Worm (Caenorhabditis elegans): Measurements from ENCODE around the gene Y71H2AM.14.
A peak's percentile ranks its signal among the peaks of the same experiment; 100 is the strongest.

Y71H2AM.14 gene

DNA sequence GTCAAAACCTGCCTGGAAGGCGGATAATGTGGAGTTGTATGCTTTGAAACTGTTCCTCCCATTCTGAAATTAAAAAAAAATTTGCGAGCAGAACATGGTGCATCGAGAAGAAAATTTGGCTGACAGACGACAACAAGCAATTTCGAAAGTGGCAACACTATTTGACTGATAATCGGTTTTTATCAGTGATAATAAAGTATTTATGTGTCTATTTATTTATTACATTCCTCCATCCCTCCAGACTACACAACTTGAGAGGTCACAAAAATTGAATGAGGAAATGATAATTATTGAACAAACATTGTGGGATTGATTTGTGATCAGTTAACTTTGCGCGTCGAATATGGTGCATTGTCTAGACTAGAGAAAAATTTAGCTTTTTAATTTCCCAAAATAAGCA, 7.0 kb downstream of the Y71H2AM.14 start, which contains the start of gene cest-25:
TSS of gene cest-25 (minus strand) at position 63 of the 400 bp plus-strand sequence.
- TF ChIP-seq F13H6.1 (tag; optimal IDR thresholded peaks at IDR 0.05), result peak; percentile 29
- TF ChIP-seq sma-9 (GFP tag; optimal IDR thresholded peaks at IDR 0.05), result peak; percentile 18
- no peak for TF ChIP-seq sma-9 (tag; optimal IDR thresholded peaks at IDR 0.05)
- TF ChIP-seq fos-1 (tag; optimal IDR thresholded peaks at IDR 0.05), result peak; percentile 89
- peak; percentile 52 for TF ChIP-seq crh-2 (tag; optimal IDR thresholded peaks at IDR 0.05)
- TF ChIP-seq nhr-237 (tag; optimal IDR thresholded peaks at IDR 0.05), result no peak

DNA sequence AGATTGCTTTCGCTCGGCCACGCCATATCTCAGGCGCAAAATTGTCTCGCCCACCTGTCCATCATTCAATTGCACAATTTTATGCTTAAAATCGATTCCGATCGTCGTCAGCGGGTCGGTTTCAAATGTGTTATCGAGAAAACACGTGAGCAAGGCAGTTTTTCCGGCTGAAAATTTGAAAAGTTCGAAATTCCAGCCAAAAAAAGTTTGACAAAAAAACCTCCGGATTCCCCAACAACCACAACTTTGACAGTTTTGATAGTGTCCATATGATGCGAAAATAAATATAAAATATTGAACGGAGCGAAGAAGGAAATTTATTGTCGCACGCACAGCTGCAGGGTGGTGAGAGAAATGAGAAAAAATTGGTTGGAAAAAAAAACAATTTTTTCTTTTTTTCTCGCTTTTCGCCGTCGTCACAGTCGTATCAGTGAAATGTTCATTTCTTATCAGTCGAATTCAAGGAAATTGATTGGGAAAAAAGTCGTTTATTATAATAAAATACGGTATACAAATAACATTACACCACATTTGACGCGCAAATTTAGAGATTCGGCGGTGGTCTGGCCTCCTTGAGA, 12.8 kb downstream of the Y71H2AM.14 start, which contains the start of gene Y71H2AM.12:
TSS of gene Y71H2AM.12 (minus strand) at position 486 of the 578 bp plus-strand sequence.
- TF ChIP-seq ceh-16 (tag; optimal IDR thresholded peaks at IDR 0.05) (no peak), sma-9 (GFP tag; optimal IDR thresholded peaks at IDR 0.05) (no peak), sma-9 (tag; optimal IDR thresholded peaks at IDR 0.05) (no peak), nhr-237 (tag; optimal IDR thresholded peaks at IDR 0.05) (no peak), unc-62 (GFP tag; optimal IDR thresholded peaks at IDR 0.05) (no peak), fos-1 (tag; optimal IDR thresholded peaks at IDR 0.05) (peak; percentile 45)

DNA sequence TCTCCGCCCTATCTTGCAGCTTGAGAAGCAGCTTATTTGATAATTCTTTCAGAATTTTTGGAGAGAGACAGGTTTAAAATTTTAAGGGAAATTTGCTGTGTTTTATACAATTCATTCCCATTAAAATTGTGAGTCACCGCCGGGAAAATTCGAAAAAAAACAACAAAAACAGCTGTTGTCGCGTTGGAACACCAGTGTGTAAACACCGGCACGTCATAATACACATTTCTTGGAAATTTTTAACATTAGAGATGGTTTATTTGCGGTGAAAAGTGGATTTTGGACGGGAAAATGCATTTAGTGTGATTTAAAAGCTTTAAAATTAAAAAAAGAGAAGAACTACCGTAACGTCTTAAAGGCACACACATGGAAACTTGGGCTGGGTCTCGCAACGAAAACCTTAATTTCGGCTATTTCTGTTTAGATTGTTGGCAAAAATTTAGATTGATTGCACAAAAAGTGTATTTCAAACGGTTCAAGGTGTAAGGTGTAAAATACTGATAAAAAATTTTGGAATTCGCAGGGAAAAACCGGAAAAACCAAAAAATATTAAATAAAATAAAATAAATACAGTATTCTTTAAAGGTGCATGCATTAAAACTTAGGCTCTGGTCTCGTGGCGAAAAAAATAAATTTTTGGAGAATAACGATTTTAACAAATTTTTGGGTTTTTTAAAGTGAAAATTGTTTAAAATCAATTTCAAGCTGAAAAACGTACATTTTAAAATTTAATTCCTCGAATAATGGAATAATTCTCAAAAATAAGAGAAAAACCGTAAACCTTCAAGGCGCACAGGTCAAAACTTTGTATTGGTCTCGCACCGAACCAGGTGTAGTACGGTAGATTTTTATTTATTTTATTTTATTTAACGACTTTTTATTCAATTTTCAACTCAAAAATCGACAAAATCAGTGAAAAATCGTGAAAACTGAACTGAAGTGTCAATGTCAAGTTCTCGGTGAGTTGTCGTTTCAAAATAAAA, 20.9 kb downstream of the Y71H2AM.14 start, which contains the start of gene cosa-1:
TSS of gene cosa-1 (plus strand) at position 896 of the 983 bp plus-strand sequence.
- TF ChIP-seq ceh-82 (tag; optimal IDR thresholded peaks at IDR 0.05), result no peak
- no peak for TF ChIP-seq nhr-237 (tag; optimal IDR thresholded peaks at IDR 0.05)
- no peak for TF ChIP-seq mbf-1 (tag; optimal IDR thresholded peaks at IDR 0.05)
- TF ChIP-seq nhr-10 (tag; optimal IDR thresholded peaks at IDR 0.05), result no peak
- no peak for TF ChIP-seq nhr-25 (tag; optimal IDR thresholded peaks at IDR 0.05)
- TF ChIP-seq nhr-21 (tag; optimal IDR thresholded peaks at IDR 0.05), result no peak
- TF ChIP-seq F13H6.1 (tag; optimal IDR thresholded peaks at IDR 0.05), result no peak
- TF ChIP-seq fos-1 (tag; optimal IDR thresholded peaks at IDR 0.05), result peak; percentile 8
- TF ChIP-seq lsy-2 (tag; optimal IDR thresholded peaks at IDR 0.05), result peak in 1 of 2 experiments; percentile 17
- no peak for TF ChIP-seq sma-3 (GFP tag; optimal IDR thresholded peaks at IDR 0.05)
- TF ChIP-seq unc-55 (GFP tag; optimal IDR thresholded peaks at IDR 0.05), result peak; percentile 2

DNA sequence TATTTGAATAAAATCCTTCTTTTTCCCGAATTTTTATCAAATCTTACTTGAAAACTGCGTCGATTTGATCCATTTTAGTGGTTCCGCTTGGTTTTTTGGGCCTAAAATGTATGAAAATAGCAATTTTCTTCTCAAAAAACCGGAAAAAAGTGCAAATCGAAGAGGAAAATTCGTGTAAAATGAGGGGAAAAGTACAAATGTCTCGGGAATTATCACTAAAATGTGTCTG, 21.5 kb downstream of the Y71H2AM.14 start, which contains the start of gene Y71H2AM.11:
TSS of gene Y71H2AM.11 (minus strand) at position 101 of the 229 bp plus-strand sequence.
- no peak for TF ChIP-seq ztf-4 (tag; optimal IDR thresholded peaks at IDR 0.05)
- no peak for TF ChIP-seq zag-1 (tag; optimal IDR thresholded peaks at IDR 0.05)
- TF ChIP-seq skn-1 (tag; optimal IDR thresholded peaks at IDR 0.05), result no peak
- no peak for TF ChIP-seq ceh-16 (tag; optimal IDR thresholded peaks at IDR 0.05)

DNA sequence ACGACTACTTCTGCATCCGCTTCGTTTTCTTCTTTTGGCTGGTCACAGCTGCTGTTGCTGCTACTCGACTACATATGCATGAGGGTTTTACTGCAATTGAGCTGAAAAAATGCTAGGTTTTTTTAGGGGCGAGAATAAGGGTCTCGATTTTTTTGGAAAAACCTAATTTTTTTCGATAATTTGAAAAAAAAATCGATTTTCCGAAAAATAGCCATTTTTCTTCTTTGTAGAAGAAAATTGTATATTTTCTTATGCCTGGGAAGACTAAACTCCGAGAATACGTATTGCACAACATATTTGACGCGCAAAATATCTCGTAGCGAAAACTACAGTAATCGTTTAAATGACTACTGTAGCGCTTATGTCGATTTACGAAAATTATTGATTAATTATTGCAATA, 29.9 kb downstream of the Y71H2AM.14 start, which contains the start of gene tmem-132:
TSS of gene tmem-132 (minus strand) at position 101 of the 400 bp plus-strand sequence.
- TF ChIP-seq sma-9 (GFP tag; optimal IDR thresholded peaks at IDR 0.05) (no peak), sma-9 (tag; optimal IDR thresholded peaks at IDR 0.05) (no peak), skn-1 (tag; optimal IDR thresholded peaks at IDR 0.05) (no peak), nhr-237 (tag; optimal IDR thresholded peaks at IDR 0.05) (no peak), lsy-2 (tag; optimal IDR thresholded peaks at IDR 0.05) (no peak), ZK546.5 (tag; optimal IDR thresholded peaks at IDR 0.05) (no peak), R02D3.7 (tag; optimal IDR thresholded peaks at IDR 0.05) (no peak)

DNA sequence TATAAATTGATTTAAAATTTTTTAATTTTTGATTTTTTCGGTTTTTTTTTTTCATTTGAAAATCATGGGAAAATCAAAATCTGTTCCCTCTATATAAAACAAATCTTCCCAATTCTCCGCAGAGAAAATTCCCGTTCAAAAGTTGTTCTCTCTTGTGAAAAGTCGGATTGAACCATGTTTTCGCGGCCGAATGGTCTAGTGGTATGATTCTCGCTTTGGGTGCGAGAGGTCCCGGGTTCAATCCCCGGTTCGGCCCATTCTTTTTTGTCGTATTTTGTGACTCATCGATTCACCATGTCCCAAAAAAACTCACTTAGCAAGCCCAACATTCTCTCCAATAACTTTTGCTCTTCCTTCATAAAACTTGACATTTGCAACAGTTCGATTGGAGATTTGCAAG, 34.9 kb downstream of the Y71H2AM.14 start:
- TF ChIP-seq crh-2 (tag; optimal IDR thresholded peaks at IDR 0.05), result no peak
- peak; percentile 48 for TF ChIP-seq fos-1 (tag; optimal IDR thresholded peaks at IDR 0.05)
- no peak for TF ChIP-seq ceh-16 (tag; optimal IDR thresholded peaks at IDR 0.05)

DNA sequence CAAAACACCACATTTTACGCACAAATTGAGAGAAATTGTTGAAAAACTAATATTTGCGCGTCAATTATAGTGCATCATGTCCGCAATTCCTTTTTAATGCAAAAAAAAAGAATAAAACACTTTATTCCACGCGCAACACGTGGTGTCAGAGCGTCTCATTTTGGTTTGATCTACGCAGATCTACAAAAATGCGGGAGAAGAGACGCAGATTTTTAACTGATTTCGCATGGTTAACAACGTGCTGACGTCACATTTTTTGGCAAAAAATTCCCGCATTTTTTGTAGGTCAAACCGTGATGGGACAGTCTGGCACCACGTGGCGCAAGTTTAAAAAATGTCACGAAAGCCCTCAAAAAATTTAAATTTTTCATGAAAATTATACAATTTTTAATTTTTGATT, 36.2 kb downstream of the Y71H2AM.14 start:
- TF ChIP-seq nhr-237 (tag; optimal IDR thresholded peaks at IDR 0.05) (no peak), nhr-12 (tag; optimal IDR thresholded peaks at IDR 0.05) (no peak), lin-11 (tag; optimal IDR thresholded peaks at IDR 0.05) (no peak), unc-62 (GFP tag; optimal IDR thresholded peaks at IDR 0.05) (no peak), R02D3.7 (tag; optimal IDR thresholded peaks at IDR 0.05) (no peak), aly-2 (tag; optimal IDR thresholded peaks at IDR 0.05) (no peak), nhr-23 (tag; optimal IDR thresholded peaks at IDR 0.05) (no peak), sma-9 (GFP tag; optimal IDR thresholded peaks at IDR 0.05) (no peak), sma-9 (tag; optimal IDR thresholded peaks at IDR 0.05) (no peak), zag-1 (tag; optimal IDR thresholded peaks at IDR 0.05) (no peak), crh-2 (tag; optimal IDR thresholded peaks at IDR 0.05) (no peak)
